Worm (Caenorhabditis elegans): ENCODE results near the gene M163.7.

Gene M163.7

ce11 chrX:14507992-14508391 is 43.4 kb downstream of the M163.7 start:
- TF ChIP-seq rcor-1 (GFP tag; IDR thresholded peaks at IDR 0.05): no peak
- no peak for TF ChIP-seq sea-2 (GFP tag; IDR thresholded peaks at IDR 0.05)
- no peak for TF ChIP-seq attf-6 (GFP tag; IDR thresholded peaks at IDR 0.05)
- no peak for TF ChIP-seq athp-1 (tag; optimal IDR thresholded peaks at IDR 0.05)
- TF ChIP-seq ztf-26 (tag; optimal IDR thresholded peaks at IDR 0.05): peak; percentile 60
- no peak for TF ChIP-seq nhr-179 (tag; optimal IDR thresholded peaks at IDR 0.05)
- no peak for TF ChIP-seq lin-35 (GFP tag; optimal IDR thresholded peaks at IDR 0.05)
- peak; percentile 44 for TF ChIP-seq lin-40 (tag; optimal IDR thresholded peaks at IDR 0.05)
- peak; percentile 41 for TF ChIP-seq somi-1 (GFP tag; optimal IDR thresholded peaks at IDR 0.05)
- TF ChIP-seq K11D2.4 (GFP tag; IDR thresholded peaks at IDR 0.05): 0 out of 2 replicates have a peak, but pooled peaks have one; percentile 27
- TF ChIP-seq F57C9.4 (tag; optimal IDR thresholded peaks at IDR 0.05): no peak
- peak; percentile 29 for TF ChIP-seq ceh-27 (GFP tag; optimal IDR thresholded peaks at IDR 0.05)

DNA sequence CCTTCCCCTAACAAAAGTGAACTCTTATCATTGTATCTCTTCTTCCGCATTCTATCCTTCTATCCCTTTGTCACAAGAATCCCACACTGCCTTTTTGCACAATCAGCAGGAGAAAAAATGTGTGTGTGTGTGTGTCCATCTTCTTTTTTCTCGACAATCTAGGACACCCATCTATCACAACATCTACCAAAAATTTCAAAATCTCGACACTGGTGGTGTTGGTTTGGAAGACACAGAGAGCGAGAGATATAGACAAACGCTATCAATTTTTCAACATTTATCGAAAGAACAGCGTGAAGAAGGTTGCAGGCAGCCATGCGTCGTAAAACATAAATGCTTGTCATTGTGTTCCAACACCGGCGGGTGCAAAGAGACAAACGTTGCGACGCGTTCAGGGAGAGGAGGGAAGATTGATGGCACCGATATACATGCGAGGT is 44.2 kb downstream of the M163.7 start:
- TF ChIP-seq cebp-1 (GFP tag; IDR thresholded peaks at IDR 0.05): no peak
- TF ChIP-seq cebp-1 (tag; optimal IDR thresholded peaks at IDR 0.05): peak; percentile 45
- TF ChIP-seq madf-3 (GFP tag; IDR thresholded peaks at IDR 0.05): no peak
- TF ChIP-seq somi-1 (GFP tag; optimal IDR thresholded peaks at IDR 0.05): peak; percentile 39
- peak; percentile 20 for TF ChIP-seq lin-40 (tag; optimal IDR thresholded peaks at IDR 0.05)
- peak; percentile 15 for TF ChIP-seq nhr-80 (tag; optimal IDR thresholded peaks at IDR 0.05)
- 0 out of 2 replicates have a peak, but pooled peaks have one; percentile 18 for TF ChIP-seq zfh-2 (GFP tag; conservative IDR thresholded peaks at IDR 0.05)
- TF ChIP-seq ztf-26 (tag; optimal IDR thresholded peaks at IDR 0.05): no peak

DNA sequence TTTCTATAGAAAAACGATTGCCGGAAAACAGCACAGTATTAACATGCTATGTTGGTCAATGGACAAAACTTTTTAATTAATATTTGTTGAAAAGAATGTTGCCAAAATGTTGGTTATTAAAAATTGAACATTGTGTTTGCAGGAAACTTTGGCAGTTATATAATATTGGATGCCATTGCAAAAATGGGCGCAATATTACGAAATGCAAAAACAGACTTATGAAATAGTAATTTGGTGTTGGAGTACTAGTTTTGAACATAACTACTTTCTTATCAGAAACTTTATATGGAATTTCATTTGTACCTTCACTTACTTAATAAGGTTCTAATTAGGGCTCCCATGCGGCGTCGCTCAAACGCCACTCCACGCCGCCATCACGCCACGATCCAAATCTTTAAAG is 45.7 kb downstream of the M163.7 start:
- TF ChIP-seq attf-3 (GFP tag; conservative IDR thresholded peaks at IDR 0.05) (no peak), hmg-1.2 (GFP tag; IDR thresholded peaks at IDR 0.05) (no peak), ceh-58 (GFP tag; IDR thresholded peaks at IDR 0.05) (no peak), F55B11.4 (tag; optimal IDR thresholded peaks at IDR 0.05; ENCODE audit: borderline replicate concordance, insufficient read depth) (no peak), bed-1 (GFP tag; IDR thresholded peaks at IDR 0.05) (no peak), ztf-28 (GFP tag; IDR thresholded peaks at IDR 0.05) (no peak), ceh-91 (GFP tag; IDR thresholded peaks at IDR 0.05) (no peak), pbrm-1 (GFP tag; IDR thresholded peaks at IDR 0.05) (no peak), attf-5 (GFP tag; optimal IDR thresholded peaks at IDR 0.05) (no peak), cebp-1 (GFP tag; IDR thresholded peaks at IDR 0.05) (no peak), cebp-1 (tag; optimal IDR thresholded peaks at IDR 0.05) (no peak)

ce11 chrX:14512817-14513216 is 48.2 kb downstream of the M163.7 start, which contains the start of gene fbxa-141:
TSS of gene fbxa-141 (minus strand) at chrX:14512917.
- TF ChIP-seq attf-3 (GFP tag; conservative IDR thresholded peaks at IDR 0.05) (no peak), ztf-28 (GFP tag; IDR thresholded peaks at IDR 0.05) (no peak), B0019.2 (GFP tag; conservative IDR thresholded peaks at IDR 0.05) (no peak), ama-1 (optimal IDR thresholded peaks at IDR 0.05) (no peak), ama-1 (GFP tag; optimal IDR thresholded peaks at IDR 0.05) (no peak), egl-44 (GFP tag; IDR thresholded peaks at IDR 0.05) (no peak), gei-17 (GFP tag; optimal IDR thresholded peaks at IDR 0.05) (no peak), ceh-100 (GFP tag; IDR thresholded peaks at IDR 0.05) (no peak), dpl-1 (GFP tag; optimal IDR thresholded peaks at IDR 0.05) (no peak), C17E4.6 (GFP tag; IDR thresholded peaks at IDR 0.05) (no peak), F23B12.7 (tag; optimal IDR thresholded peaks at IDR 0.05; ENCODE audit: insufficient read depth) (no peak), C06A6.2 (GFP tag; conservative IDR thresholded peaks at IDR 0.05) (no peak)
